Fruit fly (Drosophila melanogaster) whole organism, embryonic: Measurements from ENCODE around the gene Gk2.

Experiments
- Aef1 ChIP-seq: fragments of 200-800 bp; sonication (Bioruptor generic); IDR thresholded peaks from 3 replicates; pipeline ENCODE4 v1.3.6; 2022; ENCODE audit warnings: missing biosample characterization, missing genetic modification characterization
- CG10654 ChIP-seq: fragments of 200-800 bp; sonication (Bioruptor generic); optimal IDR thresholded peaks from 2 replicates; lab custom pipeline; 2016; ENCODE audit warnings: missing biosample characterization, missing genetic modification characterization
- CG14965 ChIP-seq: fragments of 200-800 bp; sonication (Bioruptor generic); optimal IDR thresholded peaks from 2 replicates; lab custom pipeline; 2016; ENCODE audit warnings: missing biosample characterization, missing genetic modification characterization, borderline replicate concordance
- CG15479 ChIP-seq: fragments of 200-800 bp; sonication (Bioruptor generic); optimal IDR thresholded peaks from 3 replicates; lab custom pipeline; 2019; ENCODE audit warnings: missing biosample characterization, mild to moderate bottlenecking, missing genetic modification characterization, moderate library complexity
- CG15514 ChIP-seq: fragments of 200-800 bp; sonication (Bioruptor generic); optimal IDR thresholded peaks from 3 replicates; lab custom pipeline; 2017; ENCODE audit warnings: missing biosample characterization, missing genetic modification characterization, mild to moderate bottlenecking, moderate library complexity, missing genetic modification reagents
- CG17186 ChIP-seq: fragments of 200-800 bp; sonication (Bioruptor generic); optimal IDR thresholded peaks from 3 replicates; lab custom pipeline; 2017; ENCODE audit warnings: missing biosample characterization, missing genetic modification reagents, missing genetic modification characterization
- CG17385 ChIP-seq: fragments of 200-800 bp; sonication (Bioruptor generic); optimal IDR thresholded peaks from 3 replicates; lab custom pipeline; 2018; ENCODE audit warnings: missing biosample characterization, mild to moderate bottlenecking, missing genetic modification characterization
- CG17568 ChIP-seq: fragments of 200-800 bp; sonication (Bioruptor generic); optimal IDR thresholded peaks from 2 replicates; lab custom pipeline; 2018; ENCODE audit warnings: missing biosample characterization, mild to moderate bottlenecking, missing genetic modification characterization, moderate library complexity
- CG18599 ChIP-seq: fragments of 200-800 bp; sonication (Bioruptor generic); optimal IDR thresholded peaks from 3 replicates; lab custom pipeline; 2017; ENCODE audit warnings: missing biosample characterization, missing genetic modification characterization, mild to moderate bottlenecking, moderate library complexity, missing genetic modification reagents
- CG2129 ChIP-seq: fragments of 200-800 bp; sonication (Bioruptor generic); IDR thresholded peaks from 2 replicates; pipeline ENCODE4 v1.3.6; 2022; ENCODE audit warnings: missing biosample characterization, missing genetic modification characterization; ENCODE audit not compliant: partially characterized antibody
- CG2712 ChIP-seq: fragments of 200-800 bp; optimal IDR thresholded peaks from 3 replicates; lab custom pipeline; 2019; ENCODE audit warnings: missing biosample characterization, mild to moderate bottlenecking, missing genetic modification characterization, moderate library complexity
- CG34224 ChIP-seq: fragments of 200-800 bp; sonication (Bioruptor generic); IDR thresholded peaks from 3 replicates; pipeline ENCODE4 v1.3.6; 2022; ENCODE audit warnings: missing biosample characterization, missing genetic modification characterization; ENCODE audit not compliant: partially characterized antibody
- CG43689 ChIP-seq: fragments of 200-800 bp; sonication (Bioruptor generic); IDR thresholded peaks from 2 replicates; pipeline ENCODE4 v1.3.6; 2022; ENCODE audit warnings: missing biosample characterization, missing genetic modification characterization
- CG4730 ChIP-seq: fragments of 200-800 bp; sonication (Bioruptor generic); IDR thresholded peaks from 2 replicates; pipeline ENCODE4 v1.3.6; 2022; ENCODE audit warnings: missing biosample characterization, missing genetic modification characterization
- CG7839 ChIP-seq: fragments of 200-800 bp; sonication (Bioruptor generic); optimal IDR thresholded peaks from 3 replicates; lab custom pipeline; 2018; ENCODE audit warnings: missing biosample characterization, mild to moderate bottlenecking, missing genetic modification characterization, moderate library complexity
- CG8359 ChIP-seq: fragments of 200-800 bp; sonication (Bioruptor generic); optimal IDR thresholded peaks from 2 replicates; lab custom pipeline; 2017; ENCODE audit warnings: missing biosample characterization, mild to moderate bottlenecking, missing genetic modification characterization, borderline replicate concordance
- CG8765 ChIP-seq: fragments of 200-800 bp; sonication (Bioruptor generic); IDR thresholded peaks from 2 replicates; pipeline ENCODE4 v1.3.6; 2022; ENCODE audit warnings: missing biosample characterization, missing genetic modification characterization
- CG9609 ChIP-seq: fragments of 200-800 bp; sonication (Bioruptor generic); optimal IDR thresholded peaks from 3 replicates; lab custom pipeline; 2016; ENCODE audit warnings: missing biosample characterization, missing genetic modification characterization
- Dbx ChIP-seq: fragments of 200-800 bp; sonication (Bioruptor generic); IDR thresholded peaks from 3 replicates; pipeline ENCODE4 v1.3.6; 2022; ENCODE audit warnings: missing biosample characterization, missing genetic modification characterization
- Dfd ChIP-seq, 2 experiments: fragments of >200 bp; optimal IDR thresholded peaks; 2 replicates each; lab custom pipeline; 2017; ENCODE audit warnings: missing biosample characterization in 2 of 2, missing genetic modification characterization in 2 of 2
- Drgx ChIP-seq: fragments of 200-800 bp; sonication (Bioruptor generic); IDR thresholded peaks from 2 replicates; pipeline ENCODE4 v1.3.6; 2022; ENCODE audit warnings: missing biosample characterization, missing genetic modification characterization
- ERR ChIP-seq: fragments of 200-800 bp; sonication (Bioruptor generic); optimal IDR thresholded peaks from 2 replicates; lab custom pipeline; 2016; ENCODE audit warnings: missing biosample characterization, missing genetic modification characterization
- H2.0 ChIP-seq: fragments of 200-800 bp; sonication (Bioruptor generic); IDR thresholded peaks from 2 replicates; pipeline ENCODE4 v1.3.6; 2022; ENCODE audit warnings: missing biosample characterization, missing genetic modification characterization
- Kr ChIP-seq: fragments of 200-800 bp; sonication (Bioruptor generic); optimal IDR thresholded peaks from 2 replicates; lab custom pipeline; 2017; ENCODE audit warnings: missing biosample characterization, mild to moderate bottlenecking, missing genetic modification characterization
- Xrp1 ChIP-seq: fragments of 200-800 bp; sonication (Bioruptor generic); IDR thresholded peaks from 2 replicates; pipeline ENCODE4 v1.3.6; 2022; ENCODE audit warnings: missing biosample characterization, missing genetic modification characterization
- aop ChIP-seq: fragments of 200-800 bp; sonication (Bioruptor generic); IDR thresholded peaks from 2 replicates; pipeline ENCODE4 v1.3.6; 2022; ENCODE audit warnings: missing biosample characterization, missing genetic modification characterization
- ase ChIP-seq: fragments of 200-800 bp; sonication (Bioruptor generic); IDR thresholded peaks from 3 replicates; pipeline ENCODE4 v1.3.6; 2022; ENCODE audit warnings: missing biosample characterization, missing genetic modification characterization
- cad ChIP-seq: fragments of >200 bp; optimal IDR thresholded peaks from 2 replicates; lab custom pipeline; 2017; ENCODE audit warnings: missing biosample characterization, missing genetic modification characterization
- cas ChIP-seq: fragments of 200-800 bp; sonication (Bioruptor generic); IDR thresholded peaks from 2 replicates; pipeline ENCODE4 v1.3.6; 2022; ENCODE audit warnings: missing biosample characterization, missing genetic modification characterization
- corto ChIP-seq: fragments of 200-800 bp; sonication (Bioruptor generic); optimal IDR thresholded peaks from 2 replicates; lab custom pipeline; 2016; ENCODE audit warnings: missing biosample characterization, mild to moderate bottlenecking, missing genetic modification characterization, moderate library complexity
- danr ChIP-seq: fragments of 200-800 bp; sonication (Bioruptor generic); IDR thresholded peaks from 2 replicates; pipeline ENCODE4 v1.3.6; 2022; ENCODE audit warnings: missing biosample characterization, missing genetic modification characterization
- en ChIP-seq: fragments of 200-800 bp; sonication (Bioruptor generic); optimal IDR thresholded peaks from 2 replicates; lab custom pipeline; 2016; ENCODE audit warnings: missing biosample characterization, missing genetic modification characterization
- grau ChIP-seq: fragments of 200-800 bp; optimal IDR thresholded peaks from 3 replicates; lab custom pipeline; 2019; ENCODE audit warnings: missing biosample characterization, mild to moderate bottlenecking, missing genetic modification characterization, moderate library complexity
- gsb ChIP-seq: fragments of 200-800 bp; sonication (Bioruptor generic); IDR thresholded peaks from 2 replicates; pipeline ENCODE4 v1.3.6; 2022; ENCODE audit warnings: missing biosample characterization, missing genetic modification characterization
- hkb ChIP-seq, 2 experiments: fragments of 200-800 bp in 1 of 2; fragments of >200 bp in 1 of 2; sonication (Bioruptor generic) in 1 of 2; IDR thresholded peaks in 1 of 2; optimal IDR thresholded peaks in 1 of 2; 2 replicates each; pipeline versions ENCODE4 v1.3.6 to Lab custom; 2017 to 2022; ENCODE audit warnings: missing biosample characterization in 1 of 2, missing genetic modification characterization in 1 of 2
- jigr1 ChIP-seq: fragments of 200-800 bp; sonication (Bioruptor generic); IDR thresholded peaks from 3 replicates; pipeline ENCODE4 v1.3.6; 2022; ENCODE audit warnings: missing biosample characterization, missing genetic modification characterization
- luna ChIP-seq: fragments of 200-800 bp; sonication (Bioruptor generic); optimal IDR thresholded peaks from 2 replicates; lab custom pipeline; 2016; ENCODE audit warnings: missing biosample characterization, missing genetic modification characterization
- mirr ChIP-seq: fragments of 200-800 bp; sonication (Bioruptor generic); optimal IDR thresholded peaks from 3 replicates; lab custom pipeline; 2018; ENCODE audit warnings: missing biosample characterization, mild to moderate bottlenecking, missing genetic modification characterization
- phol ChIP-seq: fragments of 200-800 bp; sonication (Bioruptor generic); optimal IDR thresholded peaks from 3 replicates; lab custom pipeline; 2018; ENCODE audit warnings: missing biosample characterization, mild to moderate bottlenecking, missing genetic modification characterization, moderate library complexity
- scrt ChIP-seq: fragments of 200-800 bp; sonication (Bioruptor generic); optimal IDR thresholded peaks from 2 replicates; lab custom pipeline; 2018; ENCODE audit warnings: missing biosample characterization, mild to moderate bottlenecking, missing genetic modification characterization, moderate library complexity
- sna ChIP-seq: fragments of 200-800 bp; sonication (Bioruptor generic); IDR thresholded peaks from 2 replicates; pipeline ENCODE4 v1.3.6; 2022; ENCODE audit warnings: missing biosample characterization, missing genetic modification characterization; ENCODE audit not compliant: partially characterized antibody
- toy ChIP-seq: fragments of 200-800 bp; sonication (Bioruptor generic); IDR thresholded peaks from 2 replicates; pipeline ENCODE4 v1.3.6; 2022; ENCODE audit warnings: missing biosample characterization, missing genetic modification characterization
- trh ChIP-seq: fragments of 200-800 bp; sonication (Bioruptor generic); optimal IDR thresholded peaks from 2 replicates; lab custom pipeline; 2016; ENCODE audit warnings: missing biosample characterization, missing genetic modification characterization
- twi ChIP-seq: fragments of 200-800 bp; optimal IDR thresholded peaks from 2 replicates; lab custom pipeline; 2019; ENCODE audit warnings: missing biosample characterization, mild to moderate bottlenecking, missing genetic modification characterization, moderate library complexity
- tx ChIP-seq: fragments of 200-800 bp; sonication (Bioruptor generic); optimal IDR thresholded peaks from 2 replicates; lab custom pipeline; 2016; ENCODE audit warnings: missing biosample characterization, missing genetic modification characterization
- unpg ChIP-seq: fragments of 200-800 bp; sonication (Bioruptor generic); optimal IDR thresholded peaks from 3 replicates; lab custom pipeline; 2018; ENCODE audit warnings: missing biosample characterization, mild to moderate bottlenecking, missing genetic modification characterization, moderate library complexity
- vfl ChIP-seq: fragments of 200-800 bp; sonication (Bioruptor generic); optimal IDR thresholded peaks from 2 replicates; lab custom pipeline; 2016; ENCODE audit warnings: missing biosample characterization, missing genetic modification characterization
- vnd ChIP-seq: fragments of 200-800 bp; sonication (Bioruptor generic); IDR thresholded peaks from 3 replicates; pipeline ENCODE4 v1.3.6; 2022; ENCODE audit warnings: missing biosample characterization, missing genetic modification characterization; ENCODE audit not compliant: partially characterized antibody
- vvl ChIP-seq: fragments of 200-800 bp; sonication (Bioruptor generic); IDR thresholded peaks from 2 replicates; pipeline ENCODE4 v1.3.6; 2022; ENCODE audit warnings: missing biosample characterization, missing genetic modification characterization
- zfh1 ChIP-seq: fragments of 200-800 bp; sonication (Bioruptor generic); IDR thresholded peaks from 3 replicates; pipeline ENCODE4 v1.3.6; 2022; ENCODE audit warnings: missing biosample characterization, missing genetic modification characterization

Gk2 gene

DNA sequence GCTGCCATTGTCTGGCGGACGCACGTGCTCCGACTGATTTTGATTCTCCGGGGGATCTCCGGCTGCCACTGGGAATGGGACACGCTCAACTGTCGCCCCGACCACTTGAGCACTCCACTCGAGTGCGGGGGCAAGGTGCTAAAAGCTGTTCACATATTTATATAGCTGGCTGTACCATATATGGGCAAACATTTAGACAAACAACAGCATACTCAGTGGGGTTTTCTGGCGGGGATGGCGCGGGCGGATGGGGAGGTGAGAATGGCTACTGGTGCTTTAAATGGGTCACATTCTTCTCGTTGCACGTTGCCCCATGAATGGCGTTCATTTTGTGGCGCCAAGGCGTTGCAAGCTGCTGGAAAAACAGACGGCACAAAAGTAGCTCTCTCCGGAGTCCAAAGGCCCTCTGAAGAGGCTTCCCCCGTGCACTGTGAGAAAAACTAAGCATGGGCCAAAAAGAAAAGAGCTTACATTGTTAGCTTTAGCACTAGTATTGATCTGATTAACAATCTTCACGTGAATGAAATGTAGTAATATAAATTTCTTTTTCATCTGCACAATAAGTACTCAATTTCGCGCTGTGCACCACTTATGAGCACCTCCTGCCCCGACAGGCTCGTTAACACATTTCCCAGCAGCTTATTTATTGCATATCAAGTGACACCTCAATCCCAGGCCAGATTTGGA, 47.3 kb upstream of the Gk2 start (continued):
- TF ChIP-seq tx (GFP tag; lab: Kevin White, UChicago) (no peak), CG17186 (GFP tag; lab: Kevin White, UChicago) (peak; percentile 9), cas (no peak), CG10654 (GFP tag; lab: Kevin White, UChicago) (peak; percentile 17), jigr1 (no peak), toy (GFP tag; lab: Robert Waterston, UW) (no peak), mirr (GFP tag; lab: Kevin White, UChicago) (peak; percentile 17), phol (tag; lab: Kevin White, UChicago) (peak; percentile 54), CG17385 (GFP tag; lab: Kevin White, UChicago) (no peak), Dfd (GFP tag; optimal IDR thresholded peaks at IDR 0.05; lab: Kevin White, UChicago) (no peak), CG43689 (GFP tag; lab: Robert Waterston, UW) (no peak), CG15514 (GFP tag; lab: Kevin White, UChicago) (no peak), CG4730 (GFP tag; lab: Robert Waterston, UW) (no peak), en (GFP tag; lab: Kevin White, UChicago) (no peak), hkb (optimal IDR thresholded peaks at IDR 0.05; lab: Kevin White, UChicago) (no peak), hkb (GFP tag; IDR thresholded peaks at IDR 0.05; lab: Robert Waterston, UW) (0 out of 2 replicates have a peak, but pooled peaks have one; percentile 41), CG14965 (GFP tag; lab: Kevin White, UChicago) (peak; percentile 9), CG18599 (GFP tag; lab: Kevin White, UChicago) (peak; percentile 45), Dbx (no peak), Drgx (GFP tag; lab: Robert Waterston, UW) (peak; percentile 75), grau (tag; lab: Kevin White, UChicago) (no peak), vfl (GFP tag; lab: Kevin White, UChicago) (no peak), Kr (GFP tag; lab: Kevin White, UChicago) (no peak), sna (GFP tag; lab: Robert Waterston, UW) (no peak), CG34224 (GFP tag; lab: Robert Waterston, UW) (no peak), Aef1 (GFP tag; lab: Robert Waterston, UW) (no peak), CG2712 (peak; percentile 58), H2.0 (GFP tag; lab: Robert Waterston, UW) (peak; percentile 36), unpg (GFP tag; lab: Kevin White, UChicago) (no peak), twi (tag; lab: Kevin White, UChicago) (no peak), cad (GFP tag; lab: Kevin White, UChicago) (no peak), danr (GFP tag; lab: Robert Waterston, UW) (no peak), corto (GFP tag; lab: Kevin White, UChicago) (no peak), aop (GFP tag; lab: Robert Waterston, UW) (no peak), CG17568 (GFP tag; lab: Kevin White, UChicago) (no peak), gsb (GFP tag; lab: Robert Waterston, UW) (no peak), ERR (GFP tag; lab: Kevin White, UChicago) (no peak), vnd (GFP tag; lab: Robert Waterston, UW) (no peak), luna (no peak), CG2129 (GFP tag; lab: Robert Waterston, UW) (no peak), CG15479 (GFP tag; lab: Kevin White, UChicago) (no peak), scrt (GFP tag; lab: Kevin White, UChicago) (no peak), zfh1 (GFP tag; lab: Robert Waterston, UW) (peak; percentile 59), vvl (GFP tag; lab: Robert Waterston, UW) (peak; percentile 47; the same call in 1 of the 2 replicates), Xrp1 (GFP tag; lab: Robert Waterston, UW) (peak; percentile 63; the same call in 1 of the 2 replicates), trh (GFP tag; lab: Kevin White, UChicago) (no peak), CG7839 (tag; lab: Kevin White, UChicago) (peak; percentile 60), CG8359 (no peak), ase (GFP tag; lab: Robert Waterston, UW) (peak; percentile 20; the same call in 1 of the 3 replicates), CG8765 (GFP tag; lab: Robert Waterston, UW) (peak; percentile 22; the same call in 1 of the 2 replicates), CG9609 (GFP tag; lab: Kevin White, UChicago) (no peak)
